Worm (Caenorhabditis elegans) whole organism, L1 larva: ENCODE measurements around the gene T09F3.7.

Experiments used
- C04F5.9 ChIP-seq: sonication (generic microtip); optimal IDR thresholded peaks from 2 replicates; lab custom pipeline; 2016; ENCODE audit warnings: missing genetic modification characterization, missing compliant biosample characterization
- C16A3.4 ChIP-seq: fragments of 150-350 bp; optimal IDR thresholded peaks from 2 replicates; lab custom pipeline; 2014; ENCODE audit warnings: missing biosample characterization, missing genetic modification characterization
- F16B12.6 ChIP-seq: fragments of 150-350 bp; optimal IDR thresholded peaks from 2 replicates; lab custom pipeline; 2014; ENCODE audit warnings: missing biosample characterization, missing genetic modification characterization
- Y116A8C.19 ChIP-seq: sonication (generic microtip); optimal IDR thresholded peaks from 2 replicates; lab custom pipeline; 2016; ENCODE audit warnings: missing compliant biosample characterization, missing genetic modification characterization, borderline replicate concordance
- alr-1 ChIP-seq: fragments of 200-800 bp; sonication (Bioruptor generic); optimal IDR thresholded peaks from 2 replicates; lab custom pipeline; 2018; ENCODE audit warnings: borderline replicate concordance, mild to moderate bottlenecking, missing genetic modification characterization, missing compliant biosample characterization
- aly-2 ChIP-seq: fragments of 150-350 bp; optimal IDR thresholded peaks from 2 replicates; lab custom pipeline; 2014; ENCODE audit warnings: missing biosample characterization, missing genetic modification characterization
- blmp-1 ChIP-seq: fragments of 150-350 bp; optimal IDR thresholded peaks from 2 replicates; lab custom pipeline; 2014; ENCODE audit warnings: missing biosample characterization, missing genetic modification characterization
- ceh-63 ChIP-seq: fragments of 200-800 bp; sonication (Bioruptor generic); optimal IDR thresholded peaks from 2 replicates; lab custom pipeline; 2018; ENCODE audit warnings: mild to moderate bottlenecking, missing genetic modification characterization, missing compliant biosample characterization
- ceh-82 ChIP-seq, 3 experiments: fragments of 150-350 bp in 1 of 3; sonication (generic microtip) in 2 of 3; optimal IDR thresholded peaks; 2 replicates each; lab custom pipeline; 2014 to 2017; ENCODE audit warnings: missing biosample characterization in 3 of 3, missing genetic modification characterization in 3 of 3
- ceh-88 ChIP-seq: fragments of 200-800 bp; sonication (Bioruptor generic); IDR thresholded peaks from 2 replicates; pipeline ENCODE4 v1.3.6; 2022; ENCODE audit warnings: missing genetic modification characterization, missing compliant biosample characterization
- dpl-1 ChIP-seq, 3 experiments: fragments of 150-350 bp in 2 of 3; sonication (generic microtip) in 1 of 3; optimal IDR thresholded peaks; 2 replicates each; lab custom pipeline; 2014 to 2017; ENCODE audit warnings: missing biosample characterization in 3 of 3, missing genetic modification characterization in 3 of 3, missing genetic modification reagents in 3 of 3
- dsc-1 ChIP-seq: sonication (generic microtip); optimal IDR thresholded peaks from 2 replicates; lab custom pipeline; 2016; ENCODE audit warnings: mild to moderate bottlenecking, missing genetic modification characterization, missing compliant biosample characterization
- efl-1 ChIP-seq, 4 experiments: fragments of 150-350 bp; optimal IDR thresholded peaks in 3 of 4; peaks in 1 of 4; 1 replicate in 1 of 4; 2 replicates in 3 of 4; lab custom pipeline; 2014; ENCODE audit warnings: missing biosample characterization in 2 of 4, missing genetic modification characterization in 2 of 4, missing genetic modification reagents in 2 of 4
- efl-3 ChIP-seq: fragments of 200-800 bp; sonication (Bioruptor generic); optimal IDR thresholded peaks from 2 replicates; lab custom pipeline; 2018; ENCODE audit warnings: mild to moderate bottlenecking, missing genetic modification characterization, missing compliant biosample characterization
- egl-27 ChIP-seq, 2 experiments: fragments of 150-350 bp in 1 of 2; sonication (generic microtip); optimal IDR thresholded peaks; 3 replicates each; lab custom pipeline; 2017 to 2018; ENCODE audit warnings: missing biosample characterization in 2 of 2, missing genetic modification characterization in 2 of 2, missing genetic modification reagents in 2 of 2
- elt-2 ChIP-seq: sonication (generic microtip); optimal IDR thresholded peaks from 2 replicates; lab custom pipeline; 2016; ENCODE audit warnings: missing genetic modification characterization, mild to moderate bottlenecking, inconsistent platforms, missing compliant biosample characterization, missing genetic modification reagents
- elt-3 ChIP-seq, 6 experiments: fragments of 150-350 bp in 1 of 6; sonication (generic microtip); optimal IDR thresholded peaks; 2 replicates each; lab custom pipeline; 2017 to 2018; ENCODE audit warnings: missing biosample characterization in 6 of 6, missing genetic modification characterization in 6 of 6, inconsistent platforms in 1 of 6
- ets-5 ChIP-seq: fragments of 200-800 bp; sonication (Bioruptor generic); IDR thresholded peaks from 2 replicates; pipeline ENCODE4 v1.3.6; 2022; ENCODE audit warnings: missing genetic modification characterization, missing compliant biosample characterization
- fkh-8 ChIP-seq: sonication (generic microtip); optimal IDR thresholded peaks from 2 replicates; lab custom pipeline; 2016; ENCODE audit warnings: mild to moderate bottlenecking, missing genetic modification characterization, missing compliant biosample characterization
- fos-1 ChIP-seq: fragments of 150-350 bp; optimal IDR thresholded peaks from 2 replicates; lab custom pipeline; 2014; ENCODE audit warnings: missing biosample characterization, missing genetic modification characterization
- grh-1 ChIP-seq: fragments of 200-800 bp; sonication (Bioruptor generic); IDR thresholded peaks from 2 replicates; pipeline ENCODE4 v1.3.6; 2022; ENCODE audit warnings: missing genetic modification reagents, missing genetic modification characterization, missing compliant biosample characterization
- hlh-4 ChIP-seq: sonication (generic microtip); optimal IDR thresholded peaks from 2 replicates; lab custom pipeline; 2016; ENCODE audit warnings: mild to moderate bottlenecking, missing genetic modification characterization, missing compliant biosample characterization
- hpl-2 ChIP-seq: fragments of 150-350 bp; optimal IDR thresholded peaks from 2 replicates; lab custom pipeline; 2014; ENCODE audit warnings: missing biosample characterization, missing genetic modification reagents, missing genetic modification characterization
- irx-1 ChIP-seq: sonication (generic microtip); optimal IDR thresholded peaks from 2 replicates; lab custom pipeline; 2016; ENCODE audit warnings: missing genetic modification characterization, missing compliant biosample characterization
- lin-14 ChIP-seq: fragments of 200-800 bp; sonication (Bioruptor generic); optimal IDR thresholded peaks from 2 replicates; lab custom pipeline; 2018; ENCODE audit warnings: mild to moderate bottlenecking, missing genetic modification characterization, moderate library complexity, missing compliant biosample characterization
- lin-35 ChIP-seq, 2 experiments: fragments of 150-350 bp; optimal IDR thresholded peaks; 2 replicates each; lab custom pipeline; 2014; ENCODE audit warnings: missing biosample characterization in 2 of 2, missing genetic modification characterization in 2 of 2, missing genetic modification reagents in 2 of 2
- lin-39 ChIP-seq: fragments of 150-350 bp; optimal IDR thresholded peaks from 2 replicates; lab custom pipeline; 2014; ENCODE audit warnings: missing biosample characterization, missing genetic modification reagents, missing genetic modification characterization
- lir-3 ChIP-seq: sonication (generic microtip); optimal IDR thresholded peaks from 2 replicates; lab custom pipeline; 2016; ENCODE audit warnings: mild to moderate bottlenecking, missing genetic modification characterization, moderate library complexity, missing compliant biosample characterization; ENCODE audit not compliant: poor library complexity
- lsy-2 ChIP-seq, 2 experiments: fragments of 150-350 bp; optimal IDR thresholded peaks; 2 replicates each; lab custom pipeline; 2014; ENCODE audit warnings: missing biosample characterization in 2 of 2, missing genetic modification characterization in 2 of 2
- mab-9 ChIP-seq: fragments of 200-800 bp; sonication (Bioruptor generic); IDR thresholded peaks from 2 replicates; pipeline ENCODE4 v1.3.6; 2022; ENCODE audit warnings: missing genetic modification reagents, missing genetic modification characterization, missing compliant biosample characterization
- mef-2 ChIP-seq: fragments of 150-350 bp; optimal IDR thresholded peaks from 2 replicates; lab custom pipeline; 2014; ENCODE audit warnings: missing biosample characterization, missing genetic modification characterization
- mep-1 ChIP-seq: fragments of 150-350 bp; optimal IDR thresholded peaks from 2 replicates; lab custom pipeline; 2014; ENCODE audit warnings: missing biosample characterization, missing genetic modification characterization
- nhr-20 ChIP-seq: sonication (generic microtip); optimal IDR thresholded peaks from 2 replicates; lab custom pipeline; 2016; ENCODE audit warnings: mild to moderate bottlenecking, missing genetic modification characterization, missing compliant biosample characterization
- nhr-237 ChIP-seq: fragments of 150-350 bp; optimal IDR thresholded peaks from 2 replicates; lab custom pipeline; 2014; ENCODE audit warnings: missing biosample characterization, missing genetic modification characterization
- nhr-47 ChIP-seq: sonication (generic microtip); optimal IDR thresholded peaks from 2 replicates; lab custom pipeline; 2016; ENCODE audit warnings: mild to moderate bottlenecking, missing genetic modification characterization, moderate library complexity, missing compliant biosample characterization
- nhr-71 ChIP-seq: sonication (generic microtip); optimal IDR thresholded peaks from 2 replicates; lab custom pipeline; 2016; ENCODE audit warnings: mild to moderate bottlenecking, missing genetic modification characterization, moderate library complexity, missing compliant biosample characterization
- nhr-77 ChIP-seq: fragments of 150-350 bp; optimal IDR thresholded peaks from 2 replicates; lab custom pipeline; 2014; ENCODE audit warnings: missing biosample characterization, missing genetic modification characterization
- nhr-84 ChIP-seq: sonication (generic microtip); optimal IDR thresholded peaks from 2 replicates; lab custom pipeline; 2017; ENCODE audit warnings: missing biosample characterization, missing genetic modification characterization
- nhr-85 ChIP-seq: sonication (generic microtip); peaks from one replicate; lab custom pipeline; 2016; ENCODE audit warnings: missing genetic modification characterization, inconsistent platforms, missing compliant biosample characterization
- nhr-90 ChIP-seq: sonication (generic microtip); optimal IDR thresholded peaks from 2 replicates; lab custom pipeline; 2016; ENCODE audit warnings: mild to moderate bottlenecking, missing genetic modification characterization, missing compliant biosample characterization; ENCODE audit not compliant: poor library complexity
- skn-1 ChIP-seq: fragments of 150-350 bp; optimal IDR thresholded peaks from 2 replicates; lab custom pipeline; 2014; ENCODE audit warnings: missing biosample characterization, missing genetic modification characterization
- snu-23 ChIP-seq: sonication (generic microtip); optimal IDR thresholded peaks from 2 replicates; lab custom pipeline; 2016; ENCODE audit warnings: missing genetic modification characterization, missing compliant biosample characterization
- sptf-1 ChIP-seq: fragments of 150-350 bp; optimal IDR thresholded peaks from 2 replicates; lab custom pipeline; 2014; ENCODE audit warnings: missing biosample characterization, missing genetic modification characterization
- swsn-7 ChIP-seq: sonication (generic microtip); optimal IDR thresholded peaks from 2 replicates; lab custom pipeline; 2016; ENCODE audit warnings: missing genetic modification characterization, missing compliant biosample characterization
- unc-130 ChIP-seq: fragments of 150-350 bp; optimal IDR thresholded peaks from 2 replicates; lab custom pipeline; 2017; ENCODE audit warnings: missing biosample characterization, missing genetic modification characterization, inconsistent platforms
- unc-62 ChIP-seq: fragments of 150-350 bp; optimal IDR thresholded peaks from 2 replicates; lab custom pipeline; 2014; ENCODE audit warnings: missing biosample characterization, missing genetic modification reagents, missing genetic modification characterization
- xbp-1 ChIP-seq: sonication (generic microtip); optimal IDR thresholded peaks from 2 replicates; lab custom pipeline; 2016; ENCODE audit warnings: missing genetic modification characterization, missing compliant biosample characterization
- zag-1 ChIP-seq: fragments of 150-350 bp; optimal IDR thresholded peaks from 2 replicates; lab custom pipeline; 2014; ENCODE audit warnings: missing biosample characterization, missing genetic modification characterization
- ztf-4 ChIP-seq: fragments of 150-350 bp; optimal IDR thresholded peaks from 2 replicates; lab custom pipeline; 2014; ENCODE audit warnings: missing biosample characterization, missing genetic modification characterization

T09F3.7 gene

DNA sequence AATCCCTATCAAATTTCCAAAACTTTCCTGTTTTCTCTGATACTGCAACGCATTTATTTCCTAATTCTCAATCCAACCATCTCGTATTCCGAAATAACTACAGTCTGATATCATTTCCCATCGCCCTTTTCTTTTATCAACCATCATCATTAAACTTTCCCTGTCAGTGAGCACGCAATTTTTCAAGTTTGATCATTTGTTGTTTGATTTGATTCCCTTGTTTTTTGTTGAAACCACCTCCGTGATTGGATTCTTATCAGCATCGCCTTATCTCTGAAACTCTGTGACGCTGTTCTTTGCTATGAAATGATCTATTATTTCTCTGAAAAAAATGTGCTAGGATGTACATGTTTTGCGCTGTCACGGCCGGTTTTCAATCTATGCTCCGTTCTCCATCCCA is 12.0 kb downstream of the T09F3.7 start:
- TF ChIP-seq lin-35 (GFP tag; optimal IDR thresholded peaks at IDR 0.05; lab: Kevin White, UChicago) (peak in 1 of 2 experiments; percentile 5), nhr-84 (tag; lab: Kevin White, UChicago) (no peak), nhr-90 (tag; lab: Kevin White, UChicago) (peak; percentile 5), fkh-8 (tag; lab: Kevin White, UChicago) (no peak), elt-2 (tag; lab: Kevin White, UChicago) (peak; percentile 88), nhr-20 (tag; lab: Kevin White, UChicago) (peak; percentile 33), lin-14 (no peak)

DNA sequence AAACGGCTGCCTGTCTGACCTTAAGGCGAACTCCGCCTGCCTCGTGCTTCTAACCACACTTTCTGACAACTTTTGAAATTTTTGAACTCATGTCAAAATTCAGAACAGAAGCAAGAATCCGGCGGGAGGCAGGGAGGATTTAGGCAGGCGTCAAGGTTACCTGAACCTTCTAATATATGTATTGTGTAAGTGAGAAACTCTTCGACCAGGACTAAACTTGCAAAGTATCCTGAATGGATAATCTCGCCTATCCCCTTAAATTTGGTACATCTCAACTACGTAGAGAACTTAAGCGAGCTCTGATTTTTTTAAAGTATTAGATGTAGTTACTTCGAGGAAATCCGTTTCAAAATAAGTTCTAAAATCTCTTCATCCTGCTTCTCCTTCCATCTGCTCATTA is 20.0 kb downstream of the T09F3.7 start, which contains the start of gene E04D5.5:
Gene E04D5.5 (plus strand): TSS at position 301 of the 400 bp plus-strand sequence.
- TF ChIP-seq nhr-71 (no peak), Y116A8C.19 (no peak), irx-1 (tag; lab: Kevin White, UChicago) (no peak), ceh-82 (tag; optimal IDR thresholded peaks at IDR 0.05; lab: Kevin White, UChicago) (no peak), mab-9 (no peak), zag-1 (tag; lab: Kevin White, UChicago) (no peak), xbp-1 (tag; lab: Kevin White, UChicago) (no peak), lin-39 (tag; lab: Kevin White, UChicago) (no peak), skn-1 (no peak), snu-23 (no peak), alr-1 (tag; lab: Kevin White, UChicago) (no peak), elt-3 (tag; optimal IDR thresholded peaks at IDR 0.05; lab: Kevin White, UChicago) (no peak), swsn-7 (no peak), hpl-2 (GFP tag; lab: Kevin White, UChicago) (no peak), C04F5.9 (tag; lab: Kevin White, UChicago) (no peak), dpl-1 (GFP tag; optimal IDR thresholded peaks at IDR 0.05; lab: Kevin White, UChicago) (no peak), egl-27 (tag; optimal IDR thresholded peaks at IDR 0.05; lab: Kevin White, UChicago) (no peak), hlh-4 (no peak), unc-62 (no peak), lir-3 (tag; lab: Kevin White, UChicago) (no peak)

DNA sequence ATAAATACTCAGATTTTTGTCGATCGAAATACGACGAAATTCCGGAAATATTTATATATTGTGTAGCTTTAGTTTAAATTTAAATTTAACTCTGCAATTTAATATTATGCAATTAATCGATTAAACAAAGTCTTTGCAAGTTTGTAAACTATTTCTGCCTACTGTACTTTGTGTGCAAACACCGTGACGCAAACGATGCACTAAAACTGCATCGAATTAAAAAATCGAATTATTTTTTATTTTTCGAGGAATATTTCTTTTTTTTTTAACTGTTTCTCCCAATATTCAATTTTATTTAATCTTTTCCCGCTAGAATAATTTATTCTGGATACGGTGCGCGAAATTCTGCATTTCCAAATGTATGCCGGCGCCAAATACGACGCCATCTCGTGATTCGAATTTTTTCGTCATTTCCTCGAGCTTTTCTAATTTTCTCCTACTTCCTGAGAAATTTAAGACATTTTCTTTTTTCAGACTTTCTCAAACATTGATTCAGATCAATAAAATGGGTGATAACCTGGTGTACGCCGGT is 25.4 kb downstream of the T09F3.7 start, which contains the start of gene eif-2A:
Gene eif-2A (plus strand): TSS at position 469 of the 532 bp plus-strand sequence.
- TF ChIP-seq elt-3 (tag; optimal IDR thresholded peaks at IDR 0.05; lab: Kevin White, UChicago) (no peak), grh-1 (GFP tag; lab: Robert Waterston, UW) (no peak), ets-5 (GFP tag; lab: Robert Waterston, UW) (no peak), nhr-237 (tag; lab: Kevin White, UChicago) (no peak), unc-130 (no peak), lin-35 (GFP tag; optimal IDR thresholded peaks at IDR 0.05; lab: Kevin White, UChicago) (peak; percentile 25 to 41), sptf-1 (tag; lab: Kevin White, UChicago) (no peak), fos-1 (no peak), C16A3.4 (tag; lab: Kevin White, UChicago) (peak; percentile 5), mef-2 (tag; lab: Kevin White, UChicago) (no peak), ztf-4 (tag; lab: Kevin White, UChicago) (no peak), aly-2 (tag; lab: Kevin White, UChicago) (no peak), blmp-1 (tag; lab: Kevin White, UChicago) (peak; percentile 42), efl-1 (optimal IDR thresholded peaks at IDR 0.05; lab: Kevin White, UChicago) (peak in 1 of 2 experiments; percentile 44), efl-1 (GFP tag; optimal IDR thresholded peaks at IDR 0.05 in 1 of 2; lab: Kevin White, UChicago) (peak in 1 of 2 experiments; percentile 50), mep-1 (tag; lab: Kevin White, UChicago) (peak; percentile 50), nhr-47 (tag; lab: Kevin White, UChicago) (peak; percentile 7), ceh-88 (no peak), nhr-77 (tag; lab: Kevin White, UChicago) (no peak), egl-27 (tag; optimal IDR thresholded peaks at IDR 0.05; lab: Kevin White, UChicago) (no peak), ceh-63 (no peak), nhr-71 (peak; percentile 21), nhr-85 (tag; lab: Kevin White, UChicago) (no peak), snu-23 (peak; percentile 15), F16B12.6 (tag; lab: Kevin White, UChicago) (peak; percentile 75), skn-1 (no peak), lsy-2 (tag; optimal IDR thresholded peaks at IDR 0.05; lab: Kevin White, UChicago) (peak; percentile 79 to 97), efl-3 (GFP tag; lab: Kevin White, UChicago) (no peak), dsc-1 (tag; lab: Kevin White, UChicago) (no peak), dpl-1 (GFP tag; optimal IDR thresholded peaks at IDR 0.05; lab: Kevin White, UChicago) (peak; percentile 23 to 61 (median 38)), nhr-84 (tag; lab: Kevin White, UChicago) (no peak)
- TF ChIP-seq, all 84 proteins: peak for 11
